Fruit fly (Drosophila melanogaster): Measurements from ENCODE around the gene Pfdn4.

Pfdn4 gene

DNA sequence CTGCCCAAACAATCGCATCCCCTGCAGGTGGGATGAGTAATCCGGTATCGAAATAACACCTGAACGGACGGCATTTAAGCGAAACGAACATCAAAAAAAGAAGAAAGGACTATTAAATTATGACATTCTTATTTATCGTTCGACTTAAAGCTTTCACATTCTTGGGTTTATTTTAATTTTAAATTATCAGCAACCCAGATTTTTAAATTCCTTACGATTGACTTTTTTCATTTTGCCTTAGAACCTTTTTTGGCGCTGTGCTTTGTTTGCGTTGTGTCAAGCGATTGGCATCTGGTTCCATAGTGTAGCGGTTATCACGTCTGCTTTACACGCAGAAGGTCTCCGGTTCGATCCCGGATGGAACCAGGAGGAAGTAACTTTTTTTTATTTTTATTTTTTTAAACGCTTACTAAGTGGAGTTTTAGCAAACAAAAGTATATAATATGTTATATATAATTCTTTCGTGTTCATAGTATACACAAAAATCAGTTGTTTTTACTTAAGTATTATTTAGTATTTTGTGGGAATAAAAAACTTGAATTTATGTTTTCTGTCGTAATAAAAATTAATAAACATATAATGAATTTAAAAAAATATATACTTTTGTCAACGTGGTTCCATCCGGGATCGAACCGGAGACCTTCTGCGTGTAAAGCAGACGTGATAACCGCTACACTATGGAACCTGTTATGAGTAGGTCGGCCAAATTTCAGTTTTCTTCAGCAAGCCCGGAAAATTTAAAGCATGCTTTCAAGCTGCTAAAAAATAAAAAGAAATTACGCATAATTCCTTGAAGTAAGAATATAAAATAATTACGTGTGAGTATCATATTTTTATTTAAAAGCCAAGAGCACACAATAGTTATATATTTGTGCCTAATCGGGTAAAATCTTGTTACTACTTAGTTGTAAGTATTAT lies 11.5 kb downstream of the Pfdn4 start:
- TF ChIP-seq CG4328 (GFP tag; optimal IDR thresholded peaks at IDR 0.05): no peak
- TF ChIP-seq CG3995 (GFP tag; optimal IDR thresholded peaks at IDR 0.05): no peak
- TF ChIP-seq chif (GFP tag; optimal IDR thresholded peaks at IDR 0.05): no peak
- TF ChIP-seq Nf-YA (GFP tag; IDR thresholded peaks at IDR 0.05): no peak
- no peak for TF ChIP-seq pum (GFP tag; optimal IDR thresholded peaks at IDR 0.05)
- TF ChIP-seq Abd-B (GFP tag; optimal IDR thresholded peaks at IDR 0.05): no peak
- no peak for TF ChIP-seq danr (GFP tag; IDR thresholded peaks at IDR 0.05)
- TF ChIP-seq ac (GFP tag; optimal IDR thresholded peaks at IDR 0.05): no peak
- no peak for TF ChIP-seq Ets65A (GFP tag)
- no peak for TF ChIP-seq CG10366 (GFP tag; IDR thresholded peaks at IDR 0.05)
- TF ChIP-seq Dip2 (GFP tag; IDR thresholded peaks at IDR 0.05): no peak
- TF ChIP-seq CG12744 (GFP tag; optimal IDR thresholded peaks at IDR 0.05): no peak
- no peak for TF ChIP-seq toy (GFP tag; IDR thresholded peaks at IDR 0.05)
- peak; percentile 65 for TF ChIP-seq knrl (GFP tag; IDR thresholded peaks at IDR 0.05; ENCODE audit: partially characterized antibody)
- no peak for TF ChIP-seq dati (GFP tag; IDR thresholded peaks at IDR 0.05)
- no peak for TF ChIP-seq shn (GFP tag; optimal IDR thresholded peaks at IDR 0.05)
- peak; percentile 60; the same call in 2 of the 3 replicates for TF ChIP-seq CG7963 (GFP tag; IDR thresholded peaks at IDR 0.05; ENCODE audit: partially characterized antibody)
- TF ChIP-seq Fer2 (tag; optimal IDR thresholded peaks at IDR 0.05): no peak
- TF ChIP-seq gsb-n (tag; optimal IDR thresholded peaks at IDR 0.05): no peak
- TF ChIP-seq Gug (GFP tag; IDR thresholded peaks at IDR 0.05): no peak
- no peak for TF ChIP-seq CG18599 (GFP tag; optimal IDR thresholded peaks at IDR 0.05)
- TF ChIP-seq CG16863 (GFP tag; optimal IDR thresholded peaks at IDR 0.05): no peak
- no peak for TF ChIP-seq Tbp (GFP tag; optimal IDR thresholded peaks at IDR 0.05)
- TF ChIP-seq CG30431 (GFP tag; optimal IDR thresholded peaks at IDR 0.05): no peak
- no peak for TF ChIP-seq Dp (GFP tag; optimal IDR thresholded peaks at IDR 0.05)
- no peak for TF ChIP-seq en (GFP tag; optimal IDR thresholded peaks at IDR 0.05)
- TF ChIP-seq CG13424 (tag; optimal IDR thresholded peaks at IDR 0.05): no peak
- no peak for TF ChIP-seq jumu (GFP tag; optimal IDR thresholded peaks at IDR 0.05)
- TF ChIP-seq CG11093 (GFP tag; IDR thresholded peaks at IDR 0.05): no peak
- TF ChIP-seq HLH3B (GFP tag; IDR thresholded peaks at IDR 0.05): no peak
- TF ChIP-seq CG13123 (GFP tag; optimal IDR thresholded peaks at IDR 0.05): no peak
- TF ChIP-seq ato (GFP tag; IDR thresholded peaks at IDR 0.05; ENCODE audit: partially characterized antibody): peak; percentile 52
- TF ChIP-seq CG2116 (GFP tag; optimal IDR thresholded peaks at IDR 0.05): no peak
- TF ChIP-seq sima (GFP tag; optimal IDR thresholded peaks at IDR 0.05): no peak
- TF ChIP-seq CG6813 (GFP tag; optimal IDR thresholded peaks at IDR 0.05): no peak
- TF ChIP-seq HLH54F (GFP tag; optimal IDR thresholded peaks at IDR 0.05): no peak
- TF ChIP-seq CG1647 (GFP tag; optimal IDR thresholded peaks at IDR 0.05): no peak
- TF ChIP-seq nerfin-1 (tag; optimal IDR thresholded peaks at IDR 0.05): no peak
- no peak for TF ChIP-seq CG4282 (GFP tag; optimal IDR thresholded peaks at IDR 0.05)
- no peak for TF ChIP-seq tin (GFP tag; optimal IDR thresholded peaks at IDR 0.05)
- no peak for TF ChIP-seq CHES-1-like (GFP tag; optimal IDR thresholded peaks at IDR 0.05)
- TF ChIP-seq CG10209 (GFP tag; optimal IDR thresholded peaks at IDR 0.05): no peak
- TF ChIP-seq bab2 (GFP tag; optimal IDR thresholded peaks at IDR 0.05): no peak
- TF ChIP-seq CG14860 (GFP tag; IDR thresholded peaks at IDR 0.05; ENCODE audit: partially characterized antibody): peak; percentile 73; the same call in 2 of the 3 replicates
- peak; percentile 27 for TF ChIP-seq nom (GFP tag; optimal IDR thresholded peaks at IDR 0.05)
- TF ChIP-seq tap (tag; optimal IDR thresholded peaks at IDR 0.05): no peak
- no peak for TF ChIP-seq z (GFP tag; IDR thresholded peaks at IDR 0.05)
- no peak for TF ChIP-seq CG18011 (GFP tag; optimal IDR thresholded peaks at IDR 0.05)
- TF ChIP-seq gcm (GFP tag; optimal IDR thresholded peaks at IDR 0.05): no peak
- no peak for TF ChIP-seq CG11695 (GFP tag; IDR thresholded peaks at IDR 0.05)
